Fruit fly (Drosophila melanogaster): ENCODE measurements around the gene CG34133.
A peak's percentile ranks its signal among the peaks of the same experiment; 100 is the strongest.

Gene CG34133

dm6 chr3R:29858806-29859205, 10.4 kb upstream of the CG34133 start, which contains the start of gene CG7824:
TSS of gene CG7824 (minus strand) at chr3R:29858936.
- TF ChIP-seq CG1621 (tag; optimal IDR thresholded peaks at IDR 0.05) (peak; percentile 41), Hr38 (GFP tag; optimal IDR thresholded peaks at IDR 0.05) (no peak)

DNA sequence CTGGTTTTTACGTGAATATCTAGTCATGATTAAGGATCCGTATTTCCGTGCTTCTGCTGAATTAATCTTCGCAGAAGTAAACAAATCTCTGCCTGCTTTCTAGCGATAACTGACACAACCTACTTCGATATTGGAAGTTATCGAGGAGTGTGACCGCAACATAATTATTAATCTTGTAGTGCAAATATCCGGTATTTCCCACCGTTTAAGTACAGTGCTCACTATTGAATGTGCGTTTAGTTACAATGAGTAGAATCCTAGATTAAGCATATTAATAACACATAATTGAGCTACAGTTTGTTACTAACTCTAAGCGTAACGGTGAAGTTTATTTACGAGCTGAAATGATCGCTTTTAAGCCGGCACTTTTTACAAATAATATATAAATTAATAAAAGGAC, 9.4 kb upstream of the CG34133 start:
- TF ChIP-seq dsx (GFP tag; optimal IDR thresholded peaks at IDR 0.05; ENCODE audit: poor library complexity, severe bottlenecking): no peak
- TF ChIP-seq Met (GFP tag; optimal IDR thresholded peaks at IDR 0.05): no peak
- TF ChIP-seq lz (GFP tag; optimal IDR thresholded peaks at IDR 0.05): peak; percentile 38
- TF ChIP-seq CG11762 (GFP tag; optimal IDR thresholded peaks at IDR 0.05; ENCODE audit: insufficient read depth): no peak
- TF ChIP-seq Hr38 (GFP tag; optimal IDR thresholded peaks at IDR 0.05): no peak
- TF ChIP-seq Ets21C (GFP tag; optimal IDR thresholded peaks at IDR 0.05): no peak
- no peak for TF ChIP-seq Lpt (GFP tag; optimal IDR thresholded peaks at IDR 0.05)
- peak; percentile 30 for TF ChIP-seq CG6792 (GFP tag; optimal IDR thresholded peaks at IDR 0.05)
- TF ChIP-seq cyc (GFP tag; optimal IDR thresholded peaks at IDR 0.05): peak; percentile 54
- TF ChIP-seq Smox (GFP tag; optimal IDR thresholded peaks at IDR 0.05): no peak
- no peak for TF ChIP-seq OdsH (GFP tag; optimal IDR thresholded peaks at IDR 0.05)
- TF ChIP-seq ss (GFP tag; optimal IDR thresholded peaks at IDR 0.05): no peak
- peak; percentile 12 for TF ChIP-seq Sox15 (GFP tag; optimal IDR thresholded peaks at IDR 0.05)
- peak; percentile 43 for TF ChIP-seq esn (GFP tag; optimal IDR thresholded peaks at IDR 0.05)
- TF ChIP-seq CG15336 (GFP tag; IDR thresholded peaks at IDR 0.05): 0 out of 2 replicates have a peak, but pooled peaks have one; percentile 36
- peak; percentile 35 for TF ChIP-seq CG31627 (GFP tag; optimal IDR thresholded peaks at IDR 0.05)
- TF ChIP-seq CG8319 (GFP tag; optimal IDR thresholded peaks at IDR 0.05): no peak
- TF ChIP-seq CG34406 (GFP tag; optimal IDR thresholded peaks at IDR 0.05): no peak
- no peak for TF ChIP-seq topi (GFP tag; optimal IDR thresholded peaks at IDR 0.05)
- TF ChIP-seq fkh (GFP tag; optimal IDR thresholded peaks at IDR 0.05): peak; percentile 90
- 0 out of 2 replicates have a peak, but pooled peaks have one; percentile 9 for TF ChIP-seq Gug (GFP tag; IDR thresholded peaks at IDR 0.05)
- TF ChIP-seq CG32006 (GFP tag; optimal IDR thresholded peaks at IDR 0.05): no peak
- TF ChIP-seq Sox102F (GFP tag; optimal IDR thresholded peaks at IDR 0.05): no peak
- peak; percentile 33 for TF ChIP-seq CG3032 (tag; optimal IDR thresholded peaks at IDR 0.05)
- TF ChIP-seq salr (GFP tag; optimal IDR thresholded peaks at IDR 0.05): peak in 1 of 2 experiments; percentile 21
- peak; percentile 77 for TF ChIP-seq eg (GFP tag; IDR thresholded peaks at IDR 0.05)
- no peak for TF ChIP-seq CG3919 (GFP tag; optimal IDR thresholded peaks at IDR 0.05)
- no peak for TF ChIP-seq Eip75B (GFP tag; optimal IDR thresholded peaks at IDR 0.05)
- peak; percentile 36 for TF ChIP-seq Sox14 (GFP tag; optimal IDR thresholded peaks at IDR 0.05)
- TF ChIP-seq CG1621 (tag; optimal IDR thresholded peaks at IDR 0.05): no peak

DNA sequence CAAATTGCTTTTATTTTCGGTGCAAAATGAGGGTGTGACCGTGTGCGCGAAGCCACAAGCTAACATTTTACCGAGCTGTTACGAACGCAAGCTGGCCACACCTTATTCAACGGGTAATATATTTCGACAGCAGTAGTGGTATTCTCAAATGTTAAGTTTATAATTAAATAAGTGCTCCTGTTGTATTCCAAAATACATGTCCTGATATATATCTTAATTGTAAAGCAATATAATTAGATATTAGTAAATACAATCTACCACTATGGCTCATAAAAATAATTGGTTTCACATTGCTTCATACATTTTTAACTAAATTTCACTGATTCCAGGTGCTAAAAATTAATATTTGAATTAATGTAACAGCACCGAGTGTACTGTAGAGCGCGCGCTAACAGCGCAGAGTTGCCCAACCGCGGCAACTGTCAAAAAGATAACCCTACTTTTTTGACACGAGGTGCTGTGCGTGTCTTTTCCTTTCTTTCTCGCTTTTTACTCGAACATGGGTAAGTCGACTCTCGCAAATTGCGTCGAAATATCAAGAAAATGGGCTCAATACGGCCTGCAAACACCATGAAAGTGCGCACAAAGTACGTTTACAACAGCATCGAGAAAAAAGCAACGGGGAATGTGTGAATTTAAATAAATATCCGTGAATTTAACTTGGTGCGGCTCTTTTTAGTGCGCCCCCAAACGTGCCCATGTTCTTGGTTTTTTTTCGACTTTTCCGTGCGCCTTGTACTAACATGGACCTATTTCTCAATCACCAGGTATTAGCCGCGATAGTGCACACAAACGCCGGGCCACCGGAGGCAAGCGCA, 7.5 kb upstream of the CG34133 start, which contains the start of the genes CG15514 and RpS8:
Gene CG15514 (minus strand): TSS at position 63 of the 818 bp plus-strand sequence.
Gene RpS8 (plus strand): TSS at position 151 of the 818 bp plus-strand sequence.
- TF ChIP-seq spab (GFP tag; optimal IDR thresholded peaks at IDR 0.05) (no peak), CG16779 (tag; optimal IDR thresholded peaks at IDR 0.05) (no peak), CG6808 (GFP tag; optimal IDR thresholded peaks at IDR 0.05) (no peak), CG8319 (GFP tag; optimal IDR thresholded peaks at IDR 0.05) (no peak), CG31627 (GFP tag; optimal IDR thresholded peaks at IDR 0.05) (peak; percentile 28), OdsH (GFP tag; optimal IDR thresholded peaks at IDR 0.05) (no peak), acj6 (GFP tag; optimal IDR thresholded peaks at IDR 0.05) (peak; percentile 12), CG11902 (GFP tag; optimal IDR thresholded peaks at IDR 0.05) (no peak), Ets21C (GFP tag; optimal IDR thresholded peaks at IDR 0.05) (no peak), Sox102F (GFP tag; optimal IDR thresholded peaks at IDR 0.05) (no peak), esn (GFP tag; optimal IDR thresholded peaks at IDR 0.05) (peak; percentile 50), pdm3 (GFP tag; optimal IDR thresholded peaks at IDR 0.05) (no peak), CG34406 (GFP tag; optimal IDR thresholded peaks at IDR 0.05) (peak; percentile 11), CG6163 (GFP tag; IDR thresholded peaks at IDR 0.05) (peak; percentile 66), CG11762 (GFP tag; optimal IDR thresholded peaks at IDR 0.05; ENCODE audit: insufficient read depth) (peak; percentile 45), Met (GFP tag; optimal IDR thresholded peaks at IDR 0.05) (no peak), Ets96B (tag; optimal IDR thresholded peaks at IDR 0.05) (peak; percentile 72), CG7368 (GFP tag; optimal IDR thresholded peaks at IDR 0.05) (no peak), Smox (GFP tag; optimal IDR thresholded peaks at IDR 0.05) (no peak), Lpt (GFP tag; optimal IDR thresholded peaks at IDR 0.05) (peak; percentile 6), ss (GFP tag; optimal IDR thresholded peaks at IDR 0.05) (peak; percentile 12 to 42), Sox14 (GFP tag; optimal IDR thresholded peaks at IDR 0.05) (peak; percentile 10), achi (GFP tag; optimal IDR thresholded peaks at IDR 0.05) (peak; percentile 100), CG6276 (GFP tag; optimal IDR thresholded peaks at IDR 0.05) (no peak), Eip78C (GFP tag) (peak; percentile 79), CG8632 (GFP tag; optimal IDR thresholded peaks at IDR 0.05) (no peak), Blimp-1 (GFP tag; optimal IDR thresholded peaks at IDR 0.05) (peak; percentile 50), fd59A (GFP tag; optimal IDR thresholded peaks at IDR 0.05) (no peak)
